Worm (Caenorhabditis elegans): ENCODE measurements around the gene Y38H8A.4.

ce11 chrIV:13513010-13513409 lies 40.8 kb upstream of the Y38H8A.4 start:
- no peak for TF ChIP-seq nfyb-1 (GFP tag; IDR thresholded peaks at IDR 0.05)
- TF ChIP-seq ZK185.1 (tag; optimal IDR thresholded peaks at IDR 0.05; ENCODE audit: poor library complexity, severe bottlenecking) = no peak
- no peak for TF ChIP-seq chd-7 (tag; optimal IDR thresholded peaks at IDR 0.05)
- no peak for TF ChIP-seq ztf-6 (GFP tag; IDR thresholded peaks at IDR 0.05)
- no peak for TF ChIP-seq ztf-26 (tag; optimal IDR thresholded peaks at IDR 0.05)
- no peak for TF ChIP-seq mel-28 (tag; optimal IDR thresholded peaks at IDR 0.05; ENCODE audit: borderline replicate concordance)
- TF ChIP-seq dpff-1 (tag; optimal IDR thresholded peaks at IDR 0.05) = no peak
- TF ChIP-seq tbp1 (GFP tag; optimal IDR thresholded peaks at IDR 0.05) = no peak
- TF ChIP-seq gei-17 (GFP tag; optimal IDR thresholded peaks at IDR 0.05) = no peak
- TF ChIP-seq unc-62 (GFP tag; optimal IDR thresholded peaks at IDR 0.05) = no peak
- no peak for TF ChIP-seq zim-3 (tag; optimal IDR thresholded peaks at IDR 0.05)
- TF ChIP-seq hsf-1 (GFP tag; IDR thresholded peaks at IDR 0.05) = no peak
- no peak for TF ChIP-seq dox-1 (GFP tag; IDR thresholded peaks at IDR 0.05)

All from whole organism, young adult.